Fruit fly (Drosophila melanogaster) whole organism, wandering third instar larva: Measurements from ENCODE around the gene Dnaaf6.
A peak's percentile ranks its signal among the peaks of the same experiment; 100 is the strongest.

Experiments used
- Abd-B ChIP-seq: fragments of >200 bp; optimal IDR thresholded peaks from 2 replicates; lab custom pipeline; 2017; ENCODE audit warnings: missing biosample characterization, missing genetic modification characterization
- CG32264 ChIP-seq: fragments of 200-800 bp; sonication (Bioruptor generic); optimal IDR thresholded peaks from 2 replicates; lab custom pipeline; 2016; ENCODE audit warnings: missing biosample characterization, missing genetic modification characterization
- CG9705 ChIP-seq: fragments of 200-800 bp; sonication (Bioruptor generic); optimal IDR thresholded peaks from 2 replicates; lab custom pipeline; 2018; ENCODE audit warnings: missing biosample characterization, mild to moderate bottlenecking, missing genetic modification characterization
- CrebA ChIP-seq: fragments of 200-800 bp; sonication (Bioruptor generic); optimal IDR thresholded peaks from 2 replicates; lab custom pipeline; 2016; ENCODE audit warnings: missing biosample characterization, mild to moderate bottlenecking, missing genetic modification characterization, borderline replicate concordance
- Dfd ChIP-seq: fragments of >200 bp; optimal IDR thresholded peaks from 2 replicates; lab custom pipeline; 2017; ENCODE audit warnings: missing biosample characterization, missing genetic modification characterization
- Dif ChIP-seq: fragments of 200-275, 200-300 bp; sonication (Bioruptor generic); optimal IDR thresholded peaks from 2 replicates; lab custom pipeline; 2018; ENCODE audit warnings: missing biosample characterization, missing genetic modification characterization; ENCODE audit not compliant: partially characterized antibody
- GATAd ChIP-seq: sonication (Bioruptor generic); optimal IDR thresholded peaks from 2 replicates; lab custom pipeline; 2016; ENCODE audit warnings: missing biosample characterization, missing genetic modification characterization
- HLH106 ChIP-seq: fragments of 200-800 bp; optimal IDR thresholded peaks from 3 replicates; lab custom pipeline; 2019; ENCODE audit warnings: missing biosample characterization, mild to moderate bottlenecking, missing genetic modification characterization, moderate library complexity
- Hnf4 ChIP-seq: fragments of 200-800 bp; sonication (Bioruptor generic); optimal IDR thresholded peaks from 2 replicates; lab custom pipeline; 2016; ENCODE audit warnings: missing biosample characterization, mild to moderate bottlenecking, missing genetic modification characterization
- Hr78 ChIP-seq: fragments of >200 bp; optimal IDR thresholded peaks from 2 replicates; lab custom pipeline; 2017; ENCODE audit warnings: missing biosample characterization, missing genetic modification characterization
- Hr83 ChIP-seq: fragments of 200-300 bp; sonication (Bioruptor generic); optimal IDR thresholded peaks from 2 replicates; lab custom pipeline; 2016; ENCODE audit warnings: missing biosample characterization, mild to moderate bottlenecking, missing genetic modification characterization, moderate library complexity; ENCODE audit not compliant: poor library complexity, severe bottlenecking
- Jra ChIP-seq: sonication (Bioruptor generic); optimal IDR thresholded peaks from 2 replicates; lab custom pipeline; 2016; ENCODE audit warnings: missing biosample characterization, missing genetic modification characterization
- Mio ChIP-seq: sonication (Bioruptor generic); optimal IDR thresholded peaks from 2 replicates; lab custom pipeline; 2016; ENCODE audit warnings: missing biosample characterization, missing genetic modification characterization
- Myc ChIP-seq: fragments of >200 bp; optimal IDR thresholded peaks from 2 replicates; lab custom pipeline; 2017
- N ChIP-seq: fragments of >200 bp; optimal IDR thresholded peaks from 2 replicates; lab custom pipeline; 2018; ENCODE audit warnings: missing biosample characterization, missing external identifiers, missing genetic modification characterization
- OdsH ChIP-seq: fragments of 200-800 bp; sonication (Bioruptor generic); optimal IDR thresholded peaks from 2 replicates; lab custom pipeline; 2016; ENCODE audit warnings: missing biosample characterization, mild to moderate bottlenecking, missing genetic modification characterization
- Rel ChIP-seq, 2 experiments: fragments of 200-800 bp; sonication (Bioruptor generic) in 1 of 2; optimal IDR thresholded peaks; 2 replicates in 1 of 2; 3 replicates in 1 of 2; lab custom pipeline; 2016 to 2019; ENCODE audit warnings: mild to moderate bottlenecking in 2 of 2, missing biosample characterization in 2 of 2, missing genetic modification characterization in 2 of 2, moderate library complexity in 1 of 2
- Sp1 ChIP-seq: fragments of 200-800 bp; sonication (Bioruptor generic); optimal IDR thresholded peaks from 3 replicates; lab custom pipeline; 2019; ENCODE audit warnings: missing biosample characterization, mild to moderate bottlenecking, missing genetic modification characterization, moderate library complexity
- Vsx2 ChIP-seq: fragments of 200-300, 225-300 bp; sonication (Bioruptor generic); optimal IDR thresholded peaks from 2 replicates; lab custom pipeline; 2018; ENCODE audit warnings: missing biosample characterization, missing genetic modification characterization; ENCODE audit not compliant: partially characterized antibody
- br ChIP-seq: fragments of 200-800 bp; sonication (Bioruptor generic); optimal IDR thresholded peaks from 2 replicates; lab custom pipeline; 2016; ENCODE audit warnings: missing biosample characterization, missing genetic modification characterization
- brk ChIP-seq: fragments of 200-800 bp; sonication (Bioruptor generic); optimal IDR thresholded peaks from 2 replicates; lab custom pipeline; 2016; ENCODE audit warnings: missing biosample characterization, mild to moderate bottlenecking, missing genetic modification characterization
- dl ChIP-seq, 2 experiments: fragments of 175-275, 200-275 bp in 1 of 2; fragments of 200-275 bp in 1 of 2; sonication (Bioruptor generic); optimal IDR thresholded peaks; lab custom pipeline; 2018; ENCODE audit warnings: mild to moderate bottlenecking in 2 of 2, missing biosample characterization in 2 of 2, missing genetic modification characterization in 2 of 2, moderate library complexity in 2 of 2; ENCODE audit not compliant: partially characterized antibody in 2 of 2, insufficient read depth in 1 of 2
- dmrt93B ChIP-seq: fragments of 200-800 bp; sonication (Bioruptor generic); optimal IDR thresholded peaks from 2 replicates; lab custom pipeline; 2018; ENCODE audit warnings: missing biosample characterization, mild to moderate bottlenecking, missing genetic modification characterization
- dsf ChIP-seq: sonication (Bioruptor generic); optimal IDR thresholded peaks from 2 replicates; lab custom pipeline; 2016; ENCODE audit warnings: missing biosample characterization, missing genetic modification characterization, borderline replicate concordance
- ey ChIP-seq: fragments of 200-800 bp; sonication (Bioruptor generic); optimal IDR thresholded peaks from 2 replicates; lab custom pipeline; 2016; ENCODE audit warnings: missing biosample characterization, missing genetic modification characterization
- foxo ChIP-seq, 2 experiments: fragments of 200-800 bp; sonication (Bioruptor generic); optimal IDR thresholded peaks; 2 replicates in 1 of 2; 3 replicates in 1 of 2; lab custom pipeline; 2016 to 2017; ENCODE audit warnings: missing biosample characterization in 2 of 2, missing genetic modification characterization in 2 of 2
- fru ChIP-seq: fragments of 200-800 bp; sonication (Bioruptor generic); optimal IDR thresholded peaks from 3 replicates; lab custom pipeline; 2016; ENCODE audit warnings: missing biosample characterization, mild to moderate bottlenecking, missing genetic modification characterization
- h ChIP-seq: fragments of 200-800 bp; sonication (Bioruptor generic); optimal IDR thresholded peaks from 3 replicates; lab custom pipeline; 2016; ENCODE audit warnings: missing biosample characterization, mild to moderate bottlenecking, missing genetic modification characterization
- jim ChIP-seq: fragments of 175-275, 200-325 bp; sonication (Bioruptor generic); optimal IDR thresholded peaks from 2 replicates; lab custom pipeline; 2016; ENCODE audit warnings: missing biosample characterization, mild to moderate bottlenecking, missing genetic modification characterization
- lola ChIP-seq: fragments of >200 bp; optimal IDR thresholded peaks from 2 replicates; lab custom pipeline; 2017; ENCODE audit warnings: missing biosample characterization, missing genetic modification characterization
- pan ChIP-seq: fragments of >200 bp; optimal IDR thresholded peaks from 2 replicates; lab custom pipeline; 2017
- psq ChIP-seq: fragments of 200-800 bp; sonication (Bioruptor generic); optimal IDR thresholded peaks from 3 replicates; lab custom pipeline; 2017; ENCODE audit warnings: missing biosample characterization, mild to moderate bottlenecking, missing genetic modification characterization, moderate library complexity
- rgr ChIP-seq: fragments of 200-800 bp; sonication (Bioruptor generic); optimal IDR thresholded peaks from 3 replicates; lab custom pipeline; 2016; ENCODE audit warnings: missing biosample characterization, mild to moderate bottlenecking, missing genetic modification characterization
- sage ChIP-seq: fragments of 200-800 bp; sonication (Bioruptor generic); optimal IDR thresholded peaks from 2 replicates; lab custom pipeline; 2016; ENCODE audit warnings: missing biosample characterization, mild to moderate bottlenecking, missing genetic modification characterization
- sv ChIP-seq: fragments of 200-800 bp; sonication (Bioruptor generic); optimal IDR thresholded peaks from 3 replicates; lab custom pipeline; 2016; ENCODE audit warnings: missing biosample characterization, missing genetic modification characterization
- tai ChIP-seq: sonication (Bioruptor generic); optimal IDR thresholded peaks from 2 replicates; lab custom pipeline; 2016; ENCODE audit warnings: missing biosample characterization, missing genetic modification characterization
- usp ChIP-seq: fragments of >200 bp; optimal IDR thresholded peaks from 2 replicates; lab custom pipeline; 2017; ENCODE audit warnings: missing biosample characterization, missing genetic modification characterization
- woc ChIP-seq: sonication (Bioruptor generic); optimal IDR thresholded peaks from 2 replicates; lab custom pipeline; 2016; ENCODE audit warnings: missing biosample characterization, mild to moderate bottlenecking, missing genetic modification characterization

Dnaaf6 gene

dm6 chr3L:14665802-14666351 lies 18.7 kb upstream of the Dnaaf6 start:
- no peak for TF ChIP-seq N
- no peak for TF ChIP-seq Hr78
- TF ChIP-seq GATAd (GFP tag; lab: Kevin White, UChicago), result no peak
- TF ChIP-seq Dif (GFP tag; lab: Kevin White, UChicago), result no peak
- peak; percentile 60 for TF ChIP-seq Hnf4 (GFP tag; lab: Kevin White, UChicago)
- no peak for TF ChIP-seq lola
- TF ChIP-seq Dfd (GFP tag; lab: Kevin White, UChicago), result no peak
- TF ChIP-seq foxo (GFP tag; optimal IDR thresholded peaks at IDR 0.05; lab: Kevin White, UChicago), result peak in 1 of 2 experiments; percentile 72
- TF ChIP-seq tai, result no peak
- no peak for TF ChIP-seq Myc (lab: Kevin White, UChicago)
- TF ChIP-seq jim, result no peak
- TF ChIP-seq sv, result peak; percentile 88
- no peak for TF ChIP-seq Rel (GFP tag; optimal IDR thresholded peaks at IDR 0.05; lab: Kevin White, UChicago)
- no peak for TF ChIP-seq Rel (tag; optimal IDR thresholded peaks at IDR 0.05; lab: Kevin White, UChicago)
- peak; percentile 60 for TF ChIP-seq HLH106 (tag; lab: Kevin White, UChicago)
- TF ChIP-seq br, result peak; percentile 76
- TF ChIP-seq usp (GFP tag; lab: Kevin White, UChicago), result no peak
- no peak for TF ChIP-seq dsf (GFP tag; lab: Kevin White, UChicago)
- TF ChIP-seq ey (GFP tag; lab: Kevin White, UChicago), result peak; percentile 73
- peak; percentile 61 for TF ChIP-seq psq (GFP tag; lab: Kevin White, UChicago)
- TF ChIP-seq brk (GFP tag; lab: Kevin White, UChicago), result peak; percentile 24
- TF ChIP-seq sage, result peak; percentile 51
- no peak for TF ChIP-seq dl (GFP tag; optimal IDR thresholded peaks at IDR 0.05; lab: Kevin White, UChicago; ENCODE audit: insufficient read depth in 1 of 2, partially characterized antibody in 2 of 2)
- peak; percentile 31 for TF ChIP-seq dmrt93B (GFP tag; lab: Kevin White, UChicago)
- TF ChIP-seq Hr83 (GFP tag; lab: Kevin White, UChicago), result no peak
- TF ChIP-seq CG32264 (GFP tag; lab: Kevin White, UChicago), result peak; percentile 9
- TF ChIP-seq Vsx2 (GFP tag; lab: Kevin White, UChicago), result no peak
- peak; percentile 41 for TF ChIP-seq woc
- TF ChIP-seq Mio (GFP tag; lab: Kevin White, UChicago), result no peak
- TF ChIP-seq Sp1 (GFP tag; lab: Kevin White, UChicago), result peak; percentile 66
- TF ChIP-seq h (GFP tag; lab: Kevin White, UChicago), result peak; percentile 79
- peak; percentile 79 for TF ChIP-seq rgr
- TF ChIP-seq OdsH (GFP tag; lab: Kevin White, UChicago), result peak; percentile 68
- no peak for TF ChIP-seq CrebA (GFP tag; lab: Kevin White, UChicago)
- TF ChIP-seq pan (lab: Kevin White, UChicago), result no peak
- peak; percentile 75 for TF ChIP-seq fru (GFP tag; lab: Kevin White, UChicago)
- TF ChIP-seq CG9705 (GFP tag; lab: Kevin White, UChicago), result no peak
- TF ChIP-seq Abd-B (GFP tag; lab: Kevin White, UChicago), result no peak
- no peak for TF ChIP-seq Jra

DNA sequence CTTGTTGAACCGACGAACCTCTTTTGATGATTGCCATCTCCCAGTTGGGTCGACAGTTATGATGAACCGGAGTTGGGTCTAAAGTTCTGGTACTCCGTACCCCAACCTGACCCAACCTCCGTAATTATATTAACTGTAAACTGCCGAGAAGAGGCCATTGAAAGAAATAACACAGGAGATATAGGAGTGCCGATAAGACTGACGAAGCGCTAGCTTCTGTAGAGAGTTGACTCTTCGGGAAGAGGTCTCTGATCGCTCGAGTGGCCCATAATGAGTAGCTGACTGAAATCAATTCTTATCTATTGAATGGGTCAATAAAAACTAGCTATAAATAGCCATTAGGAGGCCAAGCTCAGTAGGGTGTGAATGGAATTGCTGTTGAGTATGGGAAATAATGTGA lies 15.9 kb upstream of the Dnaaf6 start:
- TF ChIP-seq CG32264 (GFP tag; lab: Kevin White, UChicago) (no peak), brk (GFP tag; lab: Kevin White, UChicago) (no peak), lola (no peak), psq (GFP tag; lab: Kevin White, UChicago) (no peak), Dfd (GFP tag; lab: Kevin White, UChicago) (no peak), jim (no peak), tai (no peak), CrebA (GFP tag; lab: Kevin White, UChicago) (no peak), HLH106 (tag; lab: Kevin White, UChicago) (no peak), br (no peak), sage (no peak), Hr83 (GFP tag; lab: Kevin White, UChicago) (no peak), rgr (no peak)
